Worm (Caenorhabditis elegans) whole organism, early embryonic: ENCODE measurements around the gene popl-5.

Experiments used
- B0310.2 ChIP-seq: sonication (generic microtip); optimal IDR thresholded peaks from 2 replicates; lab custom pipeline; 2016; ENCODE audit warnings: mild to moderate bottlenecking, missing genetic modification characterization, missing compliant biosample characterization
- F13C5.2 ChIP-seq: sonication (generic microtip); optimal IDR thresholded peaks from 2 replicates; lab custom pipeline; 2017; ENCODE audit warnings: mild to moderate bottlenecking, missing genetic modification characterization, inconsistent platforms, missing compliant biosample characterization
- aly-1 ChIP-seq: sonication (generic microtip); optimal IDR thresholded peaks from 2 replicates; lab custom pipeline; 2016; ENCODE audit warnings: missing genetic modification characterization, missing compliant biosample characterization
- ama-1 ChIP-seq: fragments of 150-350 bp; optimal IDR thresholded peaks from 2 replicates; lab custom pipeline; 2014
- ceh-13 ChIP-seq: fragments of 200-800 bp; sonication (Bioruptor generic); optimal IDR thresholded peaks from 2 replicates; lab custom pipeline; 2018; ENCODE audit warnings: mild to moderate bottlenecking, missing genetic modification characterization, missing compliant biosample characterization
- ceh-36 ChIP-seq: sonication (generic microtip); optimal IDR thresholded peaks from 2 replicates; lab custom pipeline; 2016; ENCODE audit warnings: missing genetic modification characterization, inconsistent platforms, missing compliant biosample characterization
- ets-7 ChIP-seq: sonication (generic microtip); optimal IDR thresholded peaks from 2 replicates; lab custom pipeline; 2016; ENCODE audit warnings: missing genotype, missing genetic modification characterization, missing compliant biosample characterization
- flt-1 ChIP-seq: fragments of 200-800 bp; sonication (Bioruptor generic); IDR thresholded peaks from 2 replicates; pipeline ENCODE4 v1.3.6; 2022; ENCODE audit warnings: missing genetic modification characterization, missing compliant biosample characterization
- hmbx-1 ChIP-seq: sonication (generic microtip); optimal IDR thresholded peaks from 2 replicates; lab custom pipeline; 2016; ENCODE audit warnings: mild to moderate bottlenecking, missing genetic modification characterization, missing compliant biosample characterization
- hmg-4 ChIP-seq: fragments of 200-800 bp; sonication (Bioruptor generic); optimal IDR thresholded peaks from 2 replicates; lab custom pipeline; 2018; ENCODE audit warnings: mild to moderate bottlenecking, missing genetic modification characterization, missing compliant biosample characterization
- hnd-1 ChIP-seq: sonication (generic microtip); optimal IDR thresholded peaks from 2 replicates; lab custom pipeline; 2016; ENCODE audit warnings: missing genetic modification characterization, missing compliant biosample characterization
- pes-1 ChIP-seq: fragments of 200-800 bp; sonication (Bioruptor generic); IDR thresholded peaks from 2 replicates; pipeline ENCODE4 v1.3.6; 2022; ENCODE audit warnings: missing genetic modification reagents, missing genetic modification characterization, missing compliant biosample characterization
- scrt-1 ChIP-seq: fragments of 200-800 bp; sonication (Bioruptor generic); IDR thresholded peaks from 2 replicates; pipeline ENCODE4 v1.3.6; 2022; ENCODE audit warnings: missing genetic modification characterization, missing compliant biosample characterization
- sea-1 ChIP-seq: fragments of 200-800 bp; sonication (Bioruptor generic); conservative IDR thresholded peaks from 2 replicates; pipeline ENCODE4 v1.3.6; 2022; ENCODE audit warnings: missing genetic modification characterization, missing compliant biosample characterization
- tbx-11 ChIP-seq: fragments of 200-800 bp; sonication (Bioruptor generic); IDR thresholded peaks from 2 replicates; pipeline ENCODE4 v1.3.6; 2022; ENCODE audit warnings: missing genetic modification characterization, missing compliant biosample characterization
- tbx-37 ChIP-seq: fragments of 200-800 bp; sonication (Bioruptor generic); conservative IDR thresholded peaks from 2 replicates; pipeline ENCODE4 v1.3.6; 2022; ENCODE audit warnings: missing genetic modification reagents, missing genetic modification characterization, missing compliant biosample characterization
- tra-4 ChIP-seq: sonication (generic microtip); optimal IDR thresholded peaks from 2 replicates; lab custom pipeline; 2017; ENCODE audit warnings: missing genetic modification characterization, missing compliant biosample characterization

Gene popl-5

DNA sequence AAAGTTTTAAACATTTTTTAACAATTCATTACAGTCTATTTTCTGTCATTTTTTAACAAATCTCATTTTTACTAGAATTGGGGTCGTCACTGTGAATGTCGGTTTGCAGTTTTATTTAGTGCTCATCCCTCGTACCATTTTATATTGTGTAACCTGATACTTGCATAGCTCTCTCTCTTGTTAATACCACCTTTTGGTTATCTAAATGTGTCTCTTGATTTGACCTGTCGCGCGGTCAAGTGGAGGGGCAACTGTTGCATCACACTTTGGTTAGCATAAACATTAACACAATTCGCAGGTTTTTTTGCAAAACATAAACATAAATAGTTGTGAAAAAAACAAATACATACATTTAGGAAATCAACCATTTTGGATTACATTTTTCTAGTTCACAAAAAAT lies 40.3 kb downstream of the popl-5 start:
- TF ChIP-seq scrt-1 (GFP tag; lab: Robert Waterston, UW) = no peak
- TF ChIP-seq ets-7 (tag; lab: Kevin White, UChicago) = no peak
- TF ChIP-seq F13C5.2 = no peak
- no peak for TF ChIP-seq ama-1 (lab: Kevin White, UChicago)
- no peak for TF ChIP-seq tbx-37 (GFP tag; lab: Robert Waterston, UW)
- TF ChIP-seq tra-4 = no peak
- TF ChIP-seq pes-1 (GFP tag; lab: Robert Waterston, UW) = no peak

DNA sequence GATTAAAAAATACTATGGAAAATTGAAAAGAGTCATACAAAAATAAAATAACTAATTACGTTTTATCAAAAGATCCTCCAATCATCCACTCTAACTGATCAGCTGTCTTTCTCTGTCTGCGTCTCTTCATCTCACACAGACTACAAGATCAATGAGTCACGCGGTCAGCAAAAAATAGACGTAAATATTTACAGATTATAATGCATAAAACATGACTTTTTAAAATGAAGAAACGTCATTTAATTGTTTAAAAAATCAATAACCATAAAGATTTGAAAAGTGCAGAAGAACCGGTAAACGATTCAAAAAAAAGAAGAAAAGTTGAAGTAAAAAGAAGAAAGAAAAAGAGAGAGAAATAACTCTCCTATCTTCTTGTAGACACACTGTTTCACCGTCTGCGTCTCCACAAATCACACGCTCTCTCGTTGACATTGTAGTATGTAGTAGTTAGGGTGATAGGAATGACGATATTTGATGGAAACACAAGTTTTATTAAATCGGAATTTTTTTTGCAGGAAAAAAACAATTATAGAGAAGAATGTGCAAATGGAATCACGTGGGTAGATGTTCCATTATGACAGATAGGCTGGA lies 42.3 kb downstream of the popl-5 start:
- TF ChIP-seq aly-1 (tag; lab: Kevin White, UChicago) (no peak), tbx-11 (GFP tag; lab: Robert Waterston, UW) (no peak), tra-4 (no peak), hmbx-1 (tag; lab: Kevin White, UChicago) (no peak), hmg-4 (GFP tag; lab: Kevin White, UChicago) (no peak), B0310.2 (no peak), ama-1 (lab: Kevin White, UChicago) (no peak), tbx-37 (GFP tag; lab: Robert Waterston, UW) (no peak), ceh-13 (GFP tag; lab: Kevin White, UChicago) (no peak), ceh-36 (tag; lab: Kevin White, UChicago) (no peak), hnd-1 (tag; lab: Kevin White, UChicago) (no peak), ets-7 (tag; lab: Kevin White, UChicago) (no peak), flt-1 (GFP tag; lab: Robert Waterston, UW) (no peak), scrt-1 (GFP tag; lab: Robert Waterston, UW) (no peak), pes-1 (GFP tag; lab: Robert Waterston, UW) (no peak), F13C5.2 (no peak)

DNA sequence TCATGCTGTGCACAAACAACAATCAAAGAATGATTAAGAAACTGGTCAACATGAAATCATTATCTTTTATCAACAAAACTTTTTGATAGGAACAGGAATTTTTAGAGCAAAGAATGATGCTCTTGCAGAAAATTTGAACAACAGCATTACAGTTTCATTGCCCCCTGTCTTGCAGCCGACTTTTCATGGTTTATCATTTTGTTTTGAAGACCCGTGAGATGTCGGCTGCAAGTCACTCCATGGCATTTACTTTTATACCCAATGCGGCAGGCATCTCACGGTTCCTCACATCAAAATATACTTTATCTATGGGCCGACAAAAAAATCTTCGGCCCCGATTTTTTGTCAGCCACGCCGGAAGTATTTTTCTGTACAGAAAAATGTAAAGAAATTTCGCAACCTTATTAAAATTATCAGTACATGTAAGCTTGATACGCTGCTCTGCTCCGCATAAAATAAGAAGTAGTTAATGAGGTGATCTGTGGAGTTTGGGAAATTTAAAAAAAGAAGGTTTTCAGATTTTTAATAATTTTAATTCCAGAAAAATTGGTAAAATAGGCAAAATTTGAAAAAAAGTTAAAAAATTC lies 43.6 kb downstream of the popl-5 start:
- no peak for TF ChIP-seq scrt-1 (GFP tag; lab: Robert Waterston, UW)
- no peak for TF ChIP-seq hnd-1 (tag; lab: Kevin White, UChicago)
- TF ChIP-seq ama-1 (lab: Kevin White, UChicago) = no peak
- TF ChIP-seq sea-1 (GFP tag; lab: Robert Waterston, UW) = no peak
- no peak for TF ChIP-seq hmg-4 (GFP tag; lab: Kevin White, UChicago)
- TF ChIP-seq ceh-13 (GFP tag; lab: Kevin White, UChicago) = no peak
- TF ChIP-seq B0310.2 = no peak
- no peak for TF ChIP-seq pes-1 (GFP tag; lab: Robert Waterston, UW)
- no peak for TF ChIP-seq ets-7 (tag; lab: Kevin White, UChicago)
- no peak for TF ChIP-seq tra-4
- TF ChIP-seq aly-1 (tag; lab: Kevin White, UChicago) = no peak
- no peak for TF ChIP-seq tbx-37 (GFP tag; lab: Robert Waterston, UW)
- no peak for TF ChIP-seq tbx-11 (GFP tag; lab: Robert Waterston, UW)

DNA sequence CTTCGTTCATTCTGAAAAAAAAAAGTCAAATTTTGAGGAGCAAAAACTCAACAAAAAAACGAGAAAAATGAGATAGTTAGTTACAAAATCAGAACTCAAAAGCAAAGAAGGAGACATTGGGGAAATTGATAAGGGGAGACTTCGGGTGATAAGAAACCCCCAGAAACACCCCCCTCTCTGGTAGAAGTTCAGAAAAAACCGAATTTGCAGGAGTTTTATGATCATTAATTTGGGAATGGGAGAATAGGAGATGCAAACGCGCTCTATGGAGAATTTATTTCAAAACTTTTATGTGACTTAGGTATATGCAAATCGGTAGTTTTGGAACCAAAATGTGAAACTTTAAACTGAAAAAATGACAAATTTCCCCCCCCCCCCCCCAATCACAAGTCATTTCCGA lies 44.6 kb downstream of the popl-5 start, which contains the start of gene sbp-1:
TSS of gene sbp-1 (minus strand) at position 11 of the 400 bp plus-strand sequence.
- no peak for TF ChIP-seq sea-1 (GFP tag; lab: Robert Waterston, UW)
- TF ChIP-seq tbx-37 (GFP tag; lab: Robert Waterston, UW) = no peak
- no peak for TF ChIP-seq aly-1 (tag; lab: Kevin White, UChicago)
- TF ChIP-seq hnd-1 (tag; lab: Kevin White, UChicago) = no peak
- no peak for TF ChIP-seq B0310.2
